Worm (Caenorhabditis elegans): Measurements from ENCODE around the gene srg-23.
A peak's percentile ranks its signal among the peaks of the same experiment; 100 is the strongest.

srg-23 gene

ce11 chrII:3117471-3117870 lies 21.5 kb upstream of the srg-23 start, which contains the start of gene T10D4.7:
Gene T10D4.7 (plus strand): TSS chrII:3117771.
- TF ChIP-seq php-3 (GFP tag; IDR thresholded peaks at IDR 0.05) (no peak), spr-1 (tag; optimal IDR thresholded peaks at IDR 0.05) (no peak), daf-16 (GFP tag; optimal IDR thresholded peaks at IDR 0.05) (no peak), daf-16 (tag; optimal IDR thresholded peaks at IDR 0.05) (no peak), aha-1 (tag) (no peak), spr-3 (GFP tag; optimal IDR thresholded peaks at IDR 0.05) (no peak), Y48G9A.11 (GFP tag; IDR thresholded peaks at IDR 0.05) (no peak), egl-27 (tag; optimal IDR thresholded peaks at IDR 0.05) (no peak)

DNA sequence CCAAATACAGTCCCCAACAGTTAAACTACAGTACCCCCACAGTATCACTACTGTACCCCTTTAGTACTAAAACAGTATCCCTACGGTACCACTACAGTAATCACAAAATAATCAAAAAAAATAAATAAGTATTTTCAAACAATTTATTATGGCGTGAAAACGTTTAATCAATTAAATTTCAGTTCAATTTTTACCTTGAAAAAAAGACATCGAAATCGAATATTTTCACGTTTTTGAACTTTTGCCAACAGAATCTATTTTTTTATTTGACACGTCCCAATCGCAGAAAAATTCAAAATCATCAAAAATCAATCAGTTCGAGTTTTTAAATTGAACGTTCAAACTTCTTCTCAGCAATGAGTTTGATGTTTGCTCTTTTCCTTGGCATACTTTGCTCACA lies 18.0 kb upstream of the srg-23 start, which contains the start of gene clec-123:
Gene clec-123 (plus strand): TSS at position 301 of the 400 bp plus-strand sequence.
- no peak for TF ChIP-seq nhr-48 (tag; optimal IDR thresholded peaks at IDR 0.05)
- no peak for TF ChIP-seq madf-5 (GFP tag; IDR thresholded peaks at IDR 0.05)
- no peak for TF ChIP-seq ctbp-1 (GFP tag; IDR thresholded peaks at IDR 0.05)
- TF ChIP-seq arid-1 (GFP tag; conservative IDR thresholded peaks at IDR 0.05), result no peak
- TF ChIP-seq R02D3.7 (tag; optimal IDR thresholded peaks at IDR 0.05), result no peak
- no peak for TF ChIP-seq ZK546.5 (tag; optimal IDR thresholded peaks at IDR 0.05)

- TF ChIP-seq dve-1 (tag; optimal IDR thresholded peaks at IDR 0.05; ENCODE audit: insufficient read depth), result no peak
- peak; percentile 53 for TF ChIP-seq snpc-4 (tag; optimal IDR thresholded peaks at IDR 0.05)
- TF ChIP-seq pha-4 (GFP tag; IDR thresholded peaks at IDR 0.05), result peak; percentile 22; the same call in 1 of the 2 replicates
- TF ChIP-seq pha-4 (tag; optimal IDR thresholded peaks at IDR 0.05), result no peak
- TF ChIP-seq set-16 (GFP tag; IDR thresholded peaks at IDR 0.05), result peak; percentile 88
Measured at ce11 chrII:3113289-3113688, 17.3 kb upstream of the srg-23 start.

- TF ChIP-seq hlh-30 (tag; optimal IDR thresholded peaks at IDR 0.05; ENCODE audit: insufficient read depth) (no peak), duxl-1 (tag; optimal IDR thresholded peaks at IDR 0.05; ENCODE audit: poor library complexity) (no peak), unc-130 (GFP tag; optimal IDR thresholded peaks at IDR 0.05) (no peak), lim-7 (GFP tag; IDR thresholded peaks at IDR 0.05) (no peak), unc-39 (tag; optimal IDR thresholded peaks at IDR 0.05) (no peak), lin-29 (GFP tag; IDR thresholded peaks at IDR 0.05) (no peak), ztf-7 (tag; optimal IDR thresholded peaks at IDR 0.05) (no peak), pqm-1 (tag; optimal IDR thresholded peaks at IDR 0.05) (no peak), gei-8 (GFP tag; optimal IDR thresholded peaks at IDR 0.05) (no peak), mdt-29 (GFP tag; IDR thresholded peaks at IDR 0.05) (no peak)
Measured at ce11 chrII:3112313-3112712, 16.4 kb upstream of the srg-23 start, which contains the start of gene Y25C1A.2. Gene Y25C1A.2 (plus strand): TSS chrII:3112613.

DNA sequence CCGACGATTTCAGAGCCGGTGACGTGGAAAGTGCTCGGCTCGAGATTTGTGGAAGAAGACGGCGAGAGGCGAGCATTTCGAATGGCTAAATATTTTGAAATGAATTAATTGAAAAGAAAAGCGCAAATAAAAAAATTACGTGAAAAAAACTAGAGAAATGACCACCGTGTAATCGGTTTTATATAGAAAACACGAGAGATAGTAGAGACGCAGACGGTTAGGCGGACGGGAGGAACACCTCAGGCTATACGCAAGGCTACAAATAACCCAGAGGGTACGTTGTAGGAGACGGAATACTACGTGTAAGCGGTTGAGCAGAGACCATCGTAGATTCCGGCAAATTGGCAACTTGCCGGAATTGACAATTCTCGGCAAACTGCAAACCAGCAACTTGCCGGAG lies 15.2 kb upstream of the srg-23 start, which contains the start of gene Y25C1A.13:
Gene Y25C1A.13 (minus strand): TSS at position 101 of the 400 bp plus-strand sequence.
- TF ChIP-seq lin-38 (GFP tag; IDR thresholded peaks at IDR 0.05) (no peak), ceh-32 (tag; optimal IDR thresholded peaks at IDR 0.05; ENCODE audit: poor library complexity) (no peak), lin-15B (tag; optimal IDR thresholded peaks at IDR 0.05) (no peak), zip-2 (tag; optimal IDR thresholded peaks at IDR 0.05) (no peak), mes-2 (tag; optimal IDR thresholded peaks at IDR 0.05; ENCODE audit: poor library complexity, severe bottlenecking) (peak; percentile 53), mxl-3 (GFP tag; optimal IDR thresholded peaks at IDR 0.05) (no peak), zfp-2 (tag; optimal IDR thresholded peaks at IDR 0.05) (no peak), mdl-1 (tag; optimal IDR thresholded peaks at IDR 0.05) (no peak), snpc-1.2 (GFP tag; IDR thresholded peaks at IDR 0.05) (no peak), madf-9 (GFP tag; conservative IDR thresholded peaks at IDR 0.05) (no peak), cey-2 (tag; optimal IDR thresholded peaks at IDR 0.05; ENCODE audit: borderline replicate concordance, insufficient read depth) (no peak), madf-5 (GFP tag; IDR thresholded peaks at IDR 0.05) (no peak), nhr-48 (tag; optimal IDR thresholded peaks at IDR 0.05) (no peak), nhr-10 (tag; optimal IDR thresholded peaks at IDR 0.05) (no peak), saeg-2 (GFP tag; IDR thresholded peaks at IDR 0.05) (no peak), mxl-2 (GFP tag; conservative IDR thresholded peaks at IDR 0.05) (no peak), lim-7 (GFP tag; IDR thresholded peaks at IDR 0.05) (no peak), fos-1 (tag; optimal IDR thresholded peaks at IDR 0.05) (no peak), F44E2.7 (GFP tag; IDR thresholded peaks at IDR 0.05) (no peak), tra-1 (GFP tag; IDR thresholded peaks at IDR 0.05) (no peak)
